Worm (Caenorhabditis elegans): ENCODE results near the gene fbxa-196.

ce11 chrV:6407587-6407986, 40.9 kb upstream of the fbxa-196 start:
- TF ChIP-seq nhr-179 (tag; optimal IDR thresholded peaks at IDR 0.05) (no peak), tbp1 (GFP tag; optimal IDR thresholded peaks at IDR 0.05) (no peak), Y53F4B.3 (GFP tag; IDR thresholded peaks at IDR 0.05) (no peak), unc-62 (GFP tag; optimal IDR thresholded peaks at IDR 0.05) (no peak), ama-1 (optimal IDR thresholded peaks at IDR 0.05) (no peak), ama-1 (GFP tag; optimal IDR thresholded peaks at IDR 0.05) (no peak), snpc-4 (GFP tag; optimal IDR thresholded peaks at IDR 0.05) (no peak), snpc-4 (tag; optimal IDR thresholded peaks at IDR 0.05) (no peak), efl-1 (GFP tag; optimal IDR thresholded peaks at IDR 0.05) (no peak), F49E8.2 (tag; optimal IDR thresholded peaks at IDR 0.05; ENCODE audit: insufficient read depth) (no peak), D2030.7 (GFP tag; IDR thresholded peaks at IDR 0.05) (no peak)

Data from whole organism, young adult.